Worm (Caenorhabditis elegans) whole organism, late embryonic: ENCODE results near the gene C45G9.9.
"Not testable (repeated sequence)": the region's sequence is repeated elsewhere in the genome, so short reads cannot be mapped to it uniquely, and the experiment has no call there.

Source experiments
- C08G9.2 ChIP-seq: sonication (generic microtip); optimal IDR thresholded peaks from 2 replicates; lab custom pipeline; 2016; ENCODE audit warnings: mild to moderate bottlenecking, missing genetic modification characterization, moderate library complexity, missing compliant biosample characterization
- F13H6.1 ChIP-seq: sonication (generic microtip); optimal IDR thresholded peaks from 2 replicates; lab custom pipeline; 2016; ENCODE audit warnings: missing genetic modification characterization, missing compliant biosample characterization
- K09A11.1 ChIP-seq: sonication (generic microtip); optimal IDR thresholded peaks from 2 replicates; lab custom pipeline; 2017; ENCODE audit warnings: antibody characterized with exemption, mild to moderate bottlenecking, missing genetic modification characterization, missing compliant biosample characterization; ENCODE audit not compliant: insufficient read depth
- T23F11.4 ChIP-seq: fragments of 200-800 bp; sonication (Bioruptor generic); optimal IDR thresholded peaks from 2 replicates; lab custom pipeline; 2018; ENCODE audit warnings: mild to moderate bottlenecking, missing genetic modification characterization, missing compliant biosample characterization
- ceh-18 ChIP-seq: sonication (generic microtip); optimal IDR thresholded peaks from 2 replicates; lab custom pipeline; 2016; ENCODE audit warnings: missing genetic modification characterization, missing compliant biosample characterization
- ceh-2 ChIP-seq: sonication (generic microtip); optimal IDR thresholded peaks from 2 replicates; lab custom pipeline; 2016; ENCODE audit warnings: missing genotype, missing genetic modification characterization, missing compliant biosample characterization
- ceh-22 ChIP-seq: sonication (generic microtip); optimal IDR thresholded peaks from 2 replicates; lab custom pipeline; 2017; ENCODE audit warnings: missing biosample characterization, missing genetic modification characterization
- ceh-24 ChIP-seq: sonication (generic microtip); optimal IDR thresholded peaks from 2 replicates; lab custom pipeline; 2016; ENCODE audit warnings: mild to moderate bottlenecking, missing genetic modification characterization, missing compliant biosample characterization
- ceh-30 ChIP-seq: fragments of 150-350 bp; optimal IDR thresholded peaks from 2 replicates; lab custom pipeline; 2014; ENCODE audit warnings: missing biosample characterization, missing genetic modification characterization
- ceh-45 ChIP-seq: fragments of 200-800 bp; sonication (Bioruptor generic); IDR thresholded peaks from 2 replicates; pipeline ENCODE4 v1.3.6; 2022; ENCODE audit warnings: missing genetic modification reagents, missing genetic modification characterization, missing compliant biosample characterization
- ceh-48 ChIP-seq: sonication (generic microtip); optimal IDR thresholded peaks from 2 replicates; lab custom pipeline; 2016; ENCODE audit warnings: missing genetic modification characterization, inconsistent platforms, missing compliant biosample characterization
- ceh-9 ChIP-seq: sonication (generic microtip); optimal IDR thresholded peaks from 2 replicates; lab custom pipeline; 2016; ENCODE audit warnings: mild to moderate bottlenecking, missing genetic modification characterization, inconsistent platforms, missing compliant biosample characterization
- elt-4 ChIP-seq: sonication (generic microtip); optimal IDR thresholded peaks from 2 replicates; lab custom pipeline; 2016; ENCODE audit warnings: missing genetic modification characterization, missing compliant biosample characterization
- eyg-1 ChIP-seq: sonication (generic microtip); optimal IDR thresholded peaks from 2 replicates; lab custom pipeline; 2016; ENCODE audit warnings: missing genotype, missing genetic modification characterization, missing compliant biosample characterization
- fkh-6 ChIP-seq: sonication (generic microtip); optimal IDR thresholded peaks from 2 replicates; lab custom pipeline; 2016; ENCODE audit warnings: missing genetic modification characterization, missing compliant biosample characterization
- gmeb-2 ChIP-seq: sonication (generic microtip); optimal IDR thresholded peaks from 2 replicates; lab custom pipeline; 2016; ENCODE audit warnings: missing genetic modification characterization, inconsistent platforms, missing compliant biosample characterization
- hlh-8 ChIP-seq: sonication (generic microtip); optimal IDR thresholded peaks from 2 replicates; lab custom pipeline; 2016; ENCODE audit warnings: missing genotype, missing genetic modification characterization, missing compliant biosample characterization
- madf-2 ChIP-seq: sonication (generic microtip); optimal IDR thresholded peaks from 2 replicates; lab custom pipeline; 2017; ENCODE audit warnings: missing genetic modification characterization, missing compliant biosample characterization
- mec-3 ChIP-seq: sonication (generic microtip); optimal IDR thresholded peaks from 2 replicates; lab custom pipeline; 2016; ENCODE audit warnings: borderline replicate concordance, missing genetic modification characterization, missing compliant biosample characterization
- nhr-232 ChIP-seq: sonication (generic microtip); optimal IDR thresholded peaks from 2 replicates; lab custom pipeline; 2016; ENCODE audit warnings: missing genetic modification characterization, missing compliant biosample characterization
- odd-2 ChIP-seq: sonication (generic microtip); optimal IDR thresholded peaks from 2 replicates; lab custom pipeline; 2017; ENCODE audit warnings: antibody characterized with exemption, mild to moderate bottlenecking, missing genetic modification characterization, missing compliant biosample characterization
- pag-3 ChIP-seq: sonication (generic microtip); optimal IDR thresholded peaks from 2 replicates; lab custom pipeline; 2016; ENCODE audit warnings: missing compliant biosample characterization, missing genetic modification characterization, borderline replicate concordance
- pat-9 ChIP-seq: fragments of 200-800 bp; sonication (Bioruptor generic); optimal IDR thresholded peaks from 2 replicates; lab custom pipeline; 2018; ENCODE audit warnings: mild to moderate bottlenecking, missing genetic modification characterization, moderate library complexity, missing compliant biosample characterization
- pax-1 ChIP-seq: fragments of 150-350 bp; optimal IDR thresholded peaks from 2 replicates; lab custom pipeline; 2014; ENCODE audit warnings: missing biosample characterization, missing genetic modification characterization
- pha-2 ChIP-seq: sonication (generic microtip); optimal IDR thresholded peaks from 2 replicates; lab custom pipeline; 2017; ENCODE audit warnings: mild to moderate bottlenecking, missing genetic modification characterization, missing compliant biosample characterization
- pqm-1 ChIP-seq: sonication (generic microtip); optimal IDR thresholded peaks from 2 replicates; lab custom pipeline; 2016; ENCODE audit warnings: missing genetic modification characterization, missing compliant biosample characterization
- ref-2 ChIP-seq: sonication (generic microtip); optimal IDR thresholded peaks from 2 replicates; lab custom pipeline; 2016; ENCODE audit warnings: missing genetic modification characterization, missing compliant biosample characterization
- rnt-1 ChIP-seq: sonication (generic microtip); optimal IDR thresholded peaks from 2 replicates; lab custom pipeline; 2016; ENCODE audit warnings: missing genetic modification characterization, missing compliant biosample characterization
- sox-2 ChIP-seq: fragments of 200-800 bp; sonication (Bioruptor generic); IDR thresholded peaks from 2 replicates; pipeline ENCODE4 v1.3.6; 2022; ENCODE audit warnings: missing genetic modification reagents, missing genetic modification characterization, missing compliant biosample characterization
- tbx-2 ChIP-seq: sonication (generic microtip); optimal IDR thresholded peaks from 2 replicates; lab custom pipeline; 2016; ENCODE audit warnings: missing genetic modification characterization, missing compliant biosample characterization
- unc-3 ChIP-seq, 2 experiments: fragments of 200-800 bp in 1 of 2; sonication (Bioruptor generic) in 1 of 2; sonication (generic microtip) in 1 of 2; conservative IDR thresholded peaks in 1 of 2; optimal IDR thresholded peaks in 1 of 2; 2 replicates each; pipeline versions ENCODE4 v1.3.6 to Lab custom; 2016 to 2022; ENCODE audit warnings: missing compliant biosample characterization in 2 of 2, missing genetic modification characterization in 2 of 2, missing genetic modification reagents in 1 of 2
- unc-42 ChIP-seq: sonication (generic microtip); optimal IDR thresholded peaks from 2 replicates; lab custom pipeline; 2016; ENCODE audit warnings: missing genotype, missing genetic modification characterization, missing compliant biosample characterization
- unc-55 ChIP-seq: sonication (generic microtip); optimal IDR thresholded peaks from 2 replicates; lab custom pipeline; 2017; ENCODE audit warnings: missing biosample characterization, missing genetic modification reagents, missing genetic modification characterization
- zip-5 ChIP-seq: sonication (generic microtip); optimal IDR thresholded peaks from 2 replicates; lab custom pipeline; 2016; ENCODE audit warnings: missing genetic modification characterization, missing compliant biosample characterization

Gene C45G9.9

ce11 chrIII:5068675-5069233 is 13.1 kb upstream of the C45G9.9 start, which contains the start of the genes C45G9.11 and C45G9.2 (continued):
- TF ChIP-seq ceh-30 (tag; lab: Kevin White, UChicago) (no peak), tbx-2 (tag; lab: Kevin White, UChicago) (peak; percentile 85), unc-3 (GFP tag; conservative IDR thresholded peaks at IDR 0.05; lab: Robert Waterston, UW) (no peak), unc-3 (tag; optimal IDR thresholded peaks at IDR 0.05; lab: Kevin White, UChicago) (no peak), ceh-48 (tag; lab: Kevin White, UChicago) (no peak), rnt-1 (tag; lab: Kevin White, UChicago) (peak; percentile 74), unc-42 (tag; lab: Kevin White, UChicago) (peak; percentile 74), ceh-22 (no peak), elt-4 (tag; lab: Kevin White, UChicago) (no peak), ceh-2 (tag; lab: Kevin White, UChicago) (peak; percentile 91), nhr-232 (tag; lab: Kevin White, UChicago) (no peak), pqm-1 (tag; lab: Kevin White, UChicago) (peak; percentile 57)

ce11 chrIII:5062406-5062805 is 6.8 kb upstream of the C45G9.9 start, which contains the start of gene C45G9.4:
Gene C45G9.4, plus strand, starts transcription at chrIII:5062706.
- TF ChIP-seq pha-2, gmeb-2, K09A11.1 (tag; lab: Kevin White, UChicago): not testable (repeated sequence)
- TF ChIP-seq, all 69 proteins: peak for 0; not testable (repeated sequence) for 69

- no peak for TF ChIP-seq ceh-9 (tag; lab: Kevin White, UChicago)
- TF ChIP-seq C08G9.2: no peak
- no peak for TF ChIP-seq hlh-8
- TF ChIP-seq ceh-30 (tag; lab: Kevin White, UChicago): no peak
- no peak for TF ChIP-seq ceh-48 (tag; lab: Kevin White, UChicago)
- no peak for TF ChIP-seq ceh-45 (GFP tag; lab: Robert Waterston, UW)
- TF ChIP-seq pax-1 (tag; lab: Kevin White, UChicago): no peak
- no peak for TF ChIP-seq ceh-18 (tag; lab: Kevin White, UChicago)
- no peak for TF ChIP-seq mec-3 (tag; lab: Kevin White, UChicago)
- TF ChIP-seq fkh-6 (tag; lab: Kevin White, UChicago): no peak
These were observed 6.2 kb upstream of the C45G9.9 start, which contains the start of gene C45G9.10 for ce11 chrIII:5061798-5062197. Gene C45G9.10, minus strand, starts transcription at chrIII:5061898.

- TF ChIP-seq odd-2 (no peak), F13H6.1 (no peak), pag-3 (tag; lab: Kevin White, UChicago) (no peak)
These were observed 2.1 kb downstream of the C45G9.9 start, which contains the start of gene C45G9.8 for ce11 chrIII:5053541-5053940. Gene C45G9.8, minus strand, starts transcription at chrIII:5053641.

- TF ChIP-seq eyg-1 (tag; lab: Kevin White, UChicago): no peak
- no peak for TF ChIP-seq ref-2 (tag; lab: Kevin White, UChicago)
- TF ChIP-seq zip-5: no peak
- no peak for TF ChIP-seq unc-55 (GFP tag; lab: Kevin White, UChicago)
- no peak for TF ChIP-seq madf-2 (tag; lab: Kevin White, UChicago)
- TF ChIP-seq T23F11.4: no peak
- no peak for TF ChIP-seq pat-9 (tag; lab: Kevin White, UChicago)
- no peak for TF ChIP-seq sox-2 (GFP tag; lab: Robert Waterston, UW)
- TF ChIP-seq ceh-24 (tag; lab: Kevin White, UChicago): no peak
- no peak for TF ChIP-seq pax-1 (tag; lab: Kevin White, UChicago)
These were observed 3.7 kb downstream of the C45G9.9 start, which contains the start of gene C45G9.15 for ce11 chrIII:5051949-5052348. Gene C45G9.15, minus strand, starts transcription at chrIII:5052049.
